Worm (Caenorhabditis elegans) whole organism, L4 larva: ENCODE results near the gene F39F10.2.
"Not testable (repeated sequence)": the region's sequence is repeated elsewhere in the genome, so short reads cannot be mapped to it uniquely, and the experiment has no call there.

Source experiments
- D1046.2 ChIP-seq: fragments of 200-800 bp; sonication (Bioruptor generic); IDR thresholded peaks from 2 replicates; pipeline ENCODE4 v1.3.6; 2022; ENCODE audit warnings: missing genetic modification characterization, missing compliant biosample characterization
- F49E8.2 ChIP-seq: sonication (generic microtip); optimal IDR thresholded peaks from 2 replicates; lab custom pipeline; 2016; ENCODE audit warnings: missing compliant biosample characterization, mild to moderate bottlenecking, missing genetic modification characterization, borderline replicate concordance
- T26A8.4 ChIP-seq: fragments of 200-800 bp; sonication (Bioruptor generic); IDR thresholded peaks from 2 replicates; pipeline ENCODE4 v1.3.6; 2022; ENCODE audit warnings: missing genetic modification characterization, missing compliant biosample characterization
- ZK337.2 ChIP-seq: fragments of 200-800 bp; sonication (Bioruptor generic); IDR thresholded peaks from 2 replicates; pipeline ENCODE4 v1.3.6; 2022; ENCODE audit warnings: missing genetic modification reagents, missing genetic modification characterization, missing compliant biosample characterization
- aha-1 ChIP-seq: fragments of 150-350 bp; peaks from one replicate; lab custom pipeline; 2014; ENCODE audit warnings: missing biosample characterization, missing genetic modification characterization
- arid-1 ChIP-seq: fragments of 200-800 bp; sonication (Bioruptor generic); conservative IDR thresholded peaks from 2 replicates; pipeline ENCODE4 v1.3.6; 2022; ENCODE audit warnings: missing genetic modification reagents, missing genetic modification characterization, missing compliant biosample characterization
- ceh-20 ChIP-seq: fragments of 200-800 bp; sonication (Bioruptor generic); IDR thresholded peaks from 2 replicates; pipeline ENCODE4 v1.3.6; 2022; ENCODE audit warnings: missing genetic modification reagents, missing genetic modification characterization, missing compliant biosample characterization
- ceh-28 ChIP-seq: fragments of 150-350 bp; optimal IDR thresholded peaks from 2 replicates; lab custom pipeline; 2014; ENCODE audit warnings: missing biosample characterization, missing genetic modification reagents, missing genetic modification characterization
- ceh-32 ChIP-seq: sonication (generic microtip); optimal IDR thresholded peaks from 2 replicates; lab custom pipeline; 2016; ENCODE audit warnings: mild to moderate bottlenecking, missing genetic modification characterization, missing compliant biosample characterization; ENCODE audit not compliant: poor library complexity
- ceh-62 ChIP-seq: sonication (generic microtip); optimal IDR thresholded peaks from 2 replicates; lab custom pipeline; 2017; ENCODE audit warnings: missing biosample characterization, missing genetic modification characterization
- ces-1 ChIP-seq: fragments of 150-350 bp; sonication (generic microtip); optimal IDR thresholded peaks from 4 replicates; lab custom pipeline; 2014; ENCODE audit warnings: missing biosample characterization, missing genetic modification reagents, missing genetic modification characterization
- dmd-6 ChIP-seq: fragments of 200-800 bp; sonication (Bioruptor generic); IDR thresholded peaks from 2 replicates; pipeline ENCODE4 v1.3.6; 2022; ENCODE audit warnings: missing genetic modification reagents, missing genetic modification characterization, missing compliant biosample characterization
- dpl-1 ChIP-seq: fragments of 150-350 bp; optimal IDR thresholded peaks from 2 replicates; lab custom pipeline; 2014; ENCODE audit warnings: missing biosample characterization, missing genetic modification reagents, missing genetic modification characterization
- egl-43 ChIP-seq: fragments of 200-800 bp; sonication (Bioruptor generic); IDR thresholded peaks from 2 replicates; pipeline ENCODE4 v1.3.6; 2022; ENCODE audit warnings: missing genetic modification reagents, missing genetic modification characterization, missing compliant biosample characterization
- hif-1 ChIP-seq, 2 experiments: sonication (generic microtip); optimal IDR thresholded peaks; 2 replicates each; lab custom pipeline; 2016 to 2017; ENCODE audit warnings: missing compliant biosample characterization in 2 of 2, missing genetic modification characterization in 2 of 2, missing genetic modification reagents in 2 of 2, missing genotype in 2 of 2, mild to moderate bottlenecking in 1 of 2
- hlh-11 ChIP-seq: fragments of 200-800 bp; sonication (Bioruptor generic); optimal IDR thresholded peaks from 2 replicates; lab custom pipeline; 2018; ENCODE audit warnings: mild to moderate bottlenecking, missing genetic modification characterization, missing compliant biosample characterization
- hlh-30 ChIP-seq: sonication (generic microtip); optimal IDR thresholded peaks from 2 replicates; lab custom pipeline; 2017; ENCODE audit warnings: antibody characterized with exemption, mild to moderate bottlenecking, missing genetic modification characterization, missing compliant biosample characterization; ENCODE audit not compliant: insufficient read depth
- hmg-1.1 ChIP-seq: fragments of 200-800 bp; sonication (Bioruptor generic); IDR thresholded peaks from 2 replicates; pipeline ENCODE4 v1.3.6; 2022; ENCODE audit warnings: missing genetic modification reagents, missing genetic modification characterization, missing compliant biosample characterization
- lim-7 ChIP-seq: fragments of 200-800 bp; sonication (Bioruptor generic); IDR thresholded peaks from 2 replicates; pipeline ENCODE4 v1.3.6; 2022; ENCODE audit warnings: missing genetic modification characterization, missing compliant biosample characterization
- lir-3 ChIP-seq: sonication (generic microtip); optimal IDR thresholded peaks from 2 replicates; lab custom pipeline; 2016; ENCODE audit warnings: mild to moderate bottlenecking, missing genetic modification characterization, missing compliant biosample characterization
- mdl-1 ChIP-seq, 2 experiments: fragments of 150-350 bp in 1 of 2; sonication (generic microtip) in 1 of 2; optimal IDR thresholded peaks; 2 replicates each; lab custom pipeline; 2014 to 2017; ENCODE audit warnings: missing biosample characterization in 2 of 2, missing genetic modification characterization in 2 of 2
- mxl-3 ChIP-seq: fragments of 200-800 bp; sonication (Bioruptor generic); optimal IDR thresholded peaks from 2 replicates; lab custom pipeline; 2018; ENCODE audit warnings: mild to moderate bottlenecking, missing genetic modification characterization, missing compliant biosample characterization
- nhr-11 ChIP-seq: fragments of 150-350 bp; optimal IDR thresholded peaks from 2 replicates; lab custom pipeline; 2014; ENCODE audit warnings: missing biosample characterization, missing genetic modification characterization
- nhr-25 ChIP-seq: sonication (generic microtip); optimal IDR thresholded peaks from 2 replicates; lab custom pipeline; 2017; ENCODE audit warnings: missing genetic modification characterization, mild to moderate bottlenecking, missing compliant biosample characterization, antibody characterized with exemption, moderate library complexity, borderline replicate concordance; ENCODE audit not compliant: insufficient read depth
- nhr-28 ChIP-seq: fragments of 150-350 bp; optimal IDR thresholded peaks from 2 replicates; lab custom pipeline; 2014; ENCODE audit warnings: missing biosample characterization, missing genetic modification characterization
- php-3 ChIP-seq: fragments of 200-800 bp; sonication (Bioruptor generic); IDR thresholded peaks from 2 replicates; pipeline ENCODE4 v1.3.6; 2022; ENCODE audit warnings: missing genetic modification reagents, missing genetic modification characterization, missing compliant biosample characterization
- pqm-1 ChIP-seq: sonication (generic microtip); optimal IDR thresholded peaks from 2 replicates; lab custom pipeline; 2017; ENCODE audit warnings: missing biosample characterization, missing genetic modification characterization
- set-16 ChIP-seq: fragments of 200-800 bp; sonication (Bioruptor generic); IDR thresholded peaks from 2 replicates; pipeline ENCODE4 v1.3.6; 2022; ENCODE audit warnings: missing genetic modification reagents, missing genetic modification characterization, missing compliant biosample characterization
- snpc-1.2 ChIP-seq: fragments of 200-800 bp; sonication (Bioruptor generic); IDR thresholded peaks from 2 replicates; pipeline ENCODE4 v1.3.6; 2022; ENCODE audit warnings: missing genetic modification reagents, missing genetic modification characterization, missing compliant biosample characterization
- spr-3 ChIP-seq: fragments of 200-800 bp; sonication (Bioruptor generic); optimal IDR thresholded peaks from 2 replicates; lab custom pipeline; 2018; ENCODE audit warnings: mild to moderate bottlenecking, missing genetic modification characterization, missing compliant biosample characterization
- tra-1 ChIP-seq: fragments of 200-800 bp; sonication (Bioruptor generic); IDR thresholded peaks from 2 replicates; pipeline ENCODE4 v1.3.6; 2022; ENCODE audit warnings: missing genetic modification reagents, missing genetic modification characterization, missing compliant biosample characterization
- unc-39 ChIP-seq: sonication (generic microtip); optimal IDR thresholded peaks from 2 replicates; lab custom pipeline; 2017; ENCODE audit warnings: missing biosample characterization, missing genetic modification characterization
- unc-62 ChIP-seq, 3 experiments: fragments of 150-350 bp in 1 of 3; sonication (generic microtip); optimal IDR thresholded peaks in 2 of 3; peaks in 1 of 3; 1 replicate in 1 of 3; 2 replicates in 2 of 3; lab custom pipeline; 2014 to 2017; ENCODE audit warnings: missing biosample characterization in 3 of 3, missing genetic modification characterization in 3 of 3, missing genetic modification reagents in 3 of 3, missing genotype in 1 of 3
- ztf-7 ChIP-seq: fragments of 150-350 bp; optimal IDR thresholded peaks from 2 replicates; lab custom pipeline; 2014; ENCODE audit warnings: missing biosample characterization, missing genetic modification characterization

The F39F10.2 gene

DNA sequence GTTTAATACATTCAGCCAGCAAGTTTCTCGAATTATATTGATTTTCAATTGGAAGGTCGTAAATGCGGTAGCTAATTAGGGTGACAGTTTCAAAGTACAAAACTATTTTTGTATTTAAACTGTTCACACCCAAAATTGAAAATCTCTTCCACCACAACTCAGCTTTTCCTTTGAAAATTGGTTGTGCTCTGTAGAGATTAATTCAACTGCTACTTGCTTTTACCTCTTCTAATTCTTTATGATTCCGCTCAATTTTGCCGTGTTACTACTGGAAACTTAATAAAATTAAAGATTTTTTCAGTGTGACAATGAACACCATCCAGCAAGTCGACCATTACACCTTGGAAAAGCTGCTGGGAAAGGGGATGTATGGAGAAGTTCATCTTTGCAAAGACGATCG is 3.0 kb upstream of the F39F10.2 start, which contains the start of gene F39F10.3:
F39F10.3 (plus strand) TSS at position 301 of the 400 bp plus-strand sequence.
- TF ChIP-seq ZK337.2 (GFP tag; lab: Robert Waterston, UW): no peak
- TF ChIP-seq spr-3 (GFP tag; lab: Kevin White, UChicago): no peak
- TF ChIP-seq dmd-6: no peak
- TF ChIP-seq lir-3 (tag; lab: Kevin White, UChicago): no peak
- no peak for TF ChIP-seq ztf-7 (tag; lab: Kevin White, UChicago)
- TF ChIP-seq D1046.2 (GFP tag; lab: Robert Waterston, UW): no peak
- TF ChIP-seq ceh-28: no peak
- TF ChIP-seq ces-1: no peak
- no peak for TF ChIP-seq ceh-62 (tag; lab: Kevin White, UChicago)
- no peak for TF ChIP-seq pqm-1 (tag; lab: Kevin White, UChicago)
- TF ChIP-seq unc-39 (tag; lab: Kevin White, UChicago): no peak

DNA sequence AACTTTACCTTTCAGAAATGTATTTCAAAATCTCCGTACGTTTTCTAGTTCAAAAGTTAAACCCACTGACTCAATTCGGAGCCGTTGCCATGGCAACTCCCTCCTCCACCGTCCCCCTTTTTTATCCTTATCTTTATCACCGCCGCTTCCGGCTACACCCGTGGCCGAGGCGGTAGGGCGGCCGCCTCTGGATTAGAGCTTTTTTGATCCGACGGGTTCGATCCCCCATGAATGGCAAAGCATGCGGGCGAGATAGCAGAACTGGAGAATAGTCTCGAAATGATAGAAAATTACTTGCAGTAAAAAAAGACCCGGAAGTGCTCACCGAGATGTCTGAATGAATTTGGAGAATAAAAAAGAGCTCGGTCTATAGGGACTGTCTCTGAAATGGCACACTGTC is 910 bp upstream of the F39F10.2 start:
- TF ChIP-seq set-16 (GFP tag; lab: Robert Waterston, UW) (peak; percentile 66), php-3 (GFP tag; lab: Robert Waterston, UW) (0 out of 2 replicates have a peak, but pooled peaks have one; percentile 40), unc-62 (GFP tag; optimal IDR thresholded peaks at IDR 0.05 in 1 of 2; lab: Kevin White, UChicago) (no peak), unc-62 (tag; optimal IDR thresholded peaks at IDR 0.05; lab: Kevin White, UChicago) (no peak), dpl-1 (GFP tag; lab: Kevin White, UChicago) (no peak), snpc-1.2 (GFP tag; lab: Robert Waterston, UW) (peak; percentile 71; the same call in 1 of the 2 replicates), lim-7 (GFP tag; lab: Robert Waterston, UW) (peak; percentile 68; the same call in 1 of the 2 replicates), ceh-32 (no peak), egl-43 (GFP tag; lab: Robert Waterston, UW) (0 out of 2 replicates have a peak, but pooled peaks have one; percentile 50), ceh-20 (GFP tag; lab: Robert Waterston, UW) (no peak), F49E8.2 (peak; percentile 5)

DNA sequence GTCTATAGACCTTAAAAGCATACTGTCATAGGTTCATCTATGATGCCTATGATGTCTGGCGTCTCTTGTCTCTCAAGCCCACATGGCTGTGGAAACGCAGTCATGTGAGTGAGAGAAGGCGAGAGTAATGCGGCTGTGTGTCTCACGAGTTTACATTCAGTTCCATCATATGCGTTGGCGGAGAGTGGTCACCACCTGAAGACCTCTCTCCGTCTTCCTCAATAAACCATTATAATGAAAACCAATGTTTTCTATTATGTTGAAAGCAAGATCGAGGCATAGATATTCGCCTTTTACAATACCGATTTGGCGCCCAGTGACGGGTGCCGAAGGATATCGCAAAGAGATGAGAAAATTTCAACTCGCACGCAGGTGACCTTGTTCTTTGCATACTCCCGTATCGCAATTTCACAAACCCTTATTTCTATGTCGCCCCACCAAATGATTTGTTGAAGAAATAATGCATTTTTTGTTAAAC is 7.3 kb downstream of the F39F10.2 start:
- TF ChIP-seq T26A8.4: 0 out of 2 replicates have a peak, but pooled peaks have one; percentile 31
- peak; percentile 79 for TF ChIP-seq dmd-6
- TF ChIP-seq arid-1: 0 out of 2 replicates have a peak, but pooled peaks have one; percentile 27
- 0 out of 2 replicates have a peak, but pooled peaks have one; percentile 14 for TF ChIP-seq ceh-20 (GFP tag; lab: Robert Waterston, UW)
- peak; percentile 42 for TF ChIP-seq nhr-25
- TF ChIP-seq php-3 (GFP tag; lab: Robert Waterston, UW): 0 out of 2 replicates have a peak, but pooled peaks have one; percentile 10
- peak; percentile 54; the same call in 1 of the 2 replicates for TF ChIP-seq tra-1
- peak; percentile 96 for TF ChIP-seq hlh-30 (tag; lab: Kevin White, UChicago)
- TF ChIP-seq nhr-11 (tag; lab: Kevin White, UChicago): peak; percentile 18
- TF ChIP-seq mdl-1 (tag; optimal IDR thresholded peaks at IDR 0.05; lab: Kevin White, UChicago): peak; percentile 28 to 84
- TF ChIP-seq hlh-11 (tag; lab: Kevin White, UChicago): peak; percentile 81
- peak in 1 of 2 experiments; percentile 1 for TF ChIP-seq hif-1 (tag; optimal IDR thresholded peaks at IDR 0.05; lab: Kevin White, UChicago)
- TF ChIP-seq nhr-28 (tag; lab: Kevin White, UChicago): peak; percentile 67
- peak; percentile 53 for TF ChIP-seq aha-1 (tag; lab: Kevin White, UChicago)
- TF ChIP-seq set-16 (GFP tag; lab: Robert Waterston, UW): peak; percentile 41; the same call in 1 of the 2 replicates
- TF ChIP-seq egl-43 (GFP tag; lab: Robert Waterston, UW): 0 out of 2 replicates have a peak, but pooled peaks have one; percentile 28
- TF ChIP-seq hmg-1.1 (GFP tag; lab: Robert Waterston, UW): peak; percentile 77
- TF ChIP-seq unc-62 (GFP tag; optimal IDR thresholded peaks at IDR 0.05 in 1 of 2; lab: Kevin White, UChicago): peak in 1 of 2 experiments; percentile 90
- TF ChIP-seq unc-62 (tag; optimal IDR thresholded peaks at IDR 0.05; lab: Kevin White, UChicago): not testable (repeated sequence)
- peak; percentile 79 for TF ChIP-seq mxl-3
- TF ChIP-seq, all 104 proteins: peak for 19; not testable (repeated sequence) for 85
